Worm (Caenorhabditis elegans) whole organism, L4/young adult: ENCODE data around the gene gly-14.

Source experiments
- W03F9.2 ChIP-seq: fragments of 150-350 bp; optimal IDR thresholded peaks from 2 replicates; lab custom pipeline; 2014; ENCODE audit warnings: missing biosample characterization, missing genetic modification characterization
- dao-5 ChIP-seq: sonication (generic microtip); optimal IDR thresholded peaks from 2 replicates; lab custom pipeline; 2016; ENCODE audit warnings: missing genotype, missing genetic modification characterization, moderate library complexity, missing compliant biosample characterization
- him-1 ChIP-seq: sonication (generic microtip); optimal IDR thresholded peaks from 2 replicates; lab custom pipeline; 2016; ENCODE audit warnings: missing genotype, missing genetic modification reagents, missing genetic modification characterization, missing compliant biosample characterization

DNA sequence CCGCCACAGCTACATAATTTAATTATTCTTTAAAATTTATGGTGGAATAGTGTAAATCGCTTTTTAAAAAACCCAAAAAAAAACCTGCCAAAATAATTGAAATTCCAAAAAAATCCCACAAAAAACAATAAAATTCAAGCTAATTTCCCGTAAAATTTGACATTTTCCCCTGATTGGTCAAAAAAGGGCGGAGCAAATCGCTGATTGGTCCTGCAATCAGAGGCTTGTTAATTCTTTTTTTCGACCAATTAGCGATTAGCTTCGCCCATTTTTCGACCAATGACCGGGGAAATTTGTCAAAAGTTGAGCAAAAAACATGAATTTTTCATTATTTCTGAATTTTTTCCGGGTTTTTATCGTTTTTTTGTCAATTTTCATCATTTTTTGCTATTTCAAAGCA lies 26.0 kb downstream of the gly-14 start:
- TF ChIP-seq him-1 (tag; lab: Kevin White, UChicago) = no peak
- no peak for TF ChIP-seq W03F9.2 (tag; lab: Kevin White, UChicago)
- no peak for TF ChIP-seq dao-5
